Worm (Caenorhabditis elegans) whole organism, midembryonic: ENCODE data around the gene srab-13.

Experiments
- T22C8.4 ChIP-seq: fragments of 200-800 bp; sonication (Bioruptor generic); IDR thresholded peaks from 2 replicates; pipeline ENCODE4 v1.3.6; 2022; ENCODE audit warnings: missing genetic modification characterization, missing compliant biosample characterization
- flt-1 ChIP-seq: fragments of 200-800 bp; sonication (Bioruptor generic); IDR thresholded peaks from 2 replicates; pipeline ENCODE4 v1.3.6; 2022; ENCODE audit warnings: missing genetic modification characterization, missing compliant biosample characterization
- klf-2 ChIP-seq: fragments of 200-800 bp; sonication (Bioruptor generic); conservative IDR thresholded peaks from 2 replicates; pipeline ENCODE4 v1.3.6; 2022; ENCODE audit warnings: missing genetic modification reagents, missing genetic modification characterization, missing compliant biosample characterization
- ztf-29 ChIP-seq: fragments of 200-800 bp; sonication (Bioruptor generic); IDR thresholded peaks from 2 replicates; pipeline ENCODE4 v1.3.6; 2022; ENCODE audit warnings: missing genetic modification reagents, missing genetic modification characterization, missing compliant biosample characterization

- no peak for TF ChIP-seq flt-1
- TF ChIP-seq T22C8.4 (GFP tag; lab: Robert Waterston, UW): no peak
- no peak for TF ChIP-seq ztf-29 (GFP tag; lab: Robert Waterston, UW)
- no peak for TF ChIP-seq klf-2
Observed at ce11 chrV:1975049-1975448, 52.6 kb downstream of the srab-13 start, which contains the start of gene fbxa-201.
